Worm (Caenorhabditis elegans) whole organism, L2 larva: ENCODE data around the gene Y60A3A.8.

Experiments used
- blmp-1 ChIP-seq: sonication (generic microtip); optimal IDR thresholded peaks from 2 replicates; lab custom pipeline; 2017; ENCODE audit warnings: missing genetic modification characterization, mild to moderate bottlenecking, missing compliant biosample characterization, antibody characterized with exemption, moderate library complexity; ENCODE audit not compliant: insufficient read depth
- gmeb-1 ChIP-seq: fragments of 150-350 bp; optimal IDR thresholded peaks from 2 replicates; lab custom pipeline; 2014; ENCODE audit warnings: missing biosample characterization, missing genetic modification characterization
- nhr-10 ChIP-seq: sonication (generic microtip); optimal IDR thresholded peaks from 2 replicates; lab custom pipeline; 2017; ENCODE audit warnings: missing biosample characterization, missing genetic modification characterization
- nhr-11 ChIP-seq: fragments of 150-350 bp; optimal IDR thresholded peaks from 2 replicates; lab custom pipeline; 2014; ENCODE audit warnings: missing biosample characterization, missing genetic modification characterization
- unc-62 ChIP-seq: fragments of 150-350 bp; optimal IDR thresholded peaks from 2 replicates; lab custom pipeline; 2014; ENCODE audit warnings: missing biosample characterization, missing genetic modification reagents, missing genetic modification characterization
- ztf-11 ChIP-seq: sonication (generic microtip); optimal IDR thresholded peaks from 2 replicates; lab custom pipeline; 2017; ENCODE audit warnings: missing biosample characterization, missing genetic modification characterization
- ztf-4 ChIP-seq: fragments of 150-350 bp; optimal IDR thresholded peaks from 2 replicates; lab custom pipeline; 2014; ENCODE audit warnings: missing biosample characterization, missing genetic modification characterization

DNA sequence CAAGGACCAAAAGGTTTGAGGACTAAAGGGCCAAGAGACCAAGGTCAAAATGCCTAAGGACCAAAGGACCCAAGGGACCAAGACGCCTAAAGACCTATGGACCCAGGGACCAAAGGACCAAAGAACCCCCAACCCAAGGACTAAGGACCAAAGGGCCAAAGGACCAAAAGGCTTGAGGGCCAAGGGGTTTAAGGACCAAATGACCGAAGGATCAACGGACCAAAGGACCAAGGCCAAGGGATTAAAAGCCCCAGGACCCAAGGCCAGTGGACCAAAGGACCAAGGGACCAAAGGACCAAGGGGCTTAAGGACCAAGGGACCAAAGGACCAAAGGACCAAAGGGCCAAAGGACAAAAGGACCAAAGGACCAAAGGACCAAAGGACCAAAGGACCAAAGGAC, 50.0 kb downstream of the Y60A3A.8 start:
- no peak for TF ChIP-seq blmp-1 (tag; lab: Kevin White, UChicago)
- no peak for TF ChIP-seq nhr-10 (tag; lab: Kevin White, UChicago)
- TF ChIP-seq ztf-11 (tag; lab: Kevin White, UChicago), result no peak
- TF ChIP-seq nhr-11, result no peak
- no peak for TF ChIP-seq ztf-4 (tag; lab: Kevin White, UChicago)
- TF ChIP-seq unc-62 (GFP tag; lab: Kevin White, UChicago), result no peak
- no peak for TF ChIP-seq gmeb-1 (tag; lab: Kevin White, UChicago)
